Fruit fly (Drosophila melanogaster) whole organism, prepupa: ENCODE results near the gene Spn38F.
A peak's percentile ranks its signal among the peaks of the same experiment; 100 is the strongest.

Experiments used
- CG10669 ChIP-seq: fragments of 200-800 bp; sonication (Bioruptor generic); optimal IDR thresholded peaks from 3 replicates; lab custom pipeline; 2018; ENCODE audit warnings: missing biosample characterization, mild to moderate bottlenecking, missing genetic modification characterization, moderate library complexity
- CG11294 ChIP-seq: fragments of 200-800 bp; sonication (Bioruptor generic); IDR thresholded peaks from 2 replicates; pipeline ENCODE4 v1.3.6; 2022; ENCODE audit warnings: missing biosample characterization, missing genetic modification characterization
- CG11762 ChIP-seq: fragments of 200-800 bp; sonication (Bioruptor generic); optimal IDR thresholded peaks from 3 replicates; lab custom pipeline; 2016; ENCODE audit warnings: missing biosample characterization, missing genetic modification characterization; ENCODE audit not compliant: insufficient read depth
- CG11902 ChIP-seq: fragments of 200-800 bp; sonication (Bioruptor generic); optimal IDR thresholded peaks from 3 replicates; lab custom pipeline; 2016; ENCODE audit warnings: missing biosample characterization, missing genetic modification characterization
- CG16779 ChIP-seq: fragments of 200-800 bp; sonication (Bioruptor generic); optimal IDR thresholded peaks from 3 replicates; lab custom pipeline; 2017; ENCODE audit warnings: missing biosample characterization, mild to moderate bottlenecking, missing genetic modification characterization
- CG3032 ChIP-seq: fragments of 200-800 bp; optimal IDR thresholded peaks from 2 replicates; lab custom pipeline; 2019; ENCODE audit warnings: missing biosample characterization, mild to moderate bottlenecking, missing genetic modification characterization, moderate library complexity
- CG31627 ChIP-seq: fragments of 200-800 bp; sonication (Bioruptor generic); optimal IDR thresholded peaks from 3 replicates; lab custom pipeline; 2016; ENCODE audit warnings: missing biosample characterization, missing genetic modification characterization
- CG32006 ChIP-seq: fragments of 200-800 bp; sonication (Bioruptor generic); optimal IDR thresholded peaks from 3 replicates; lab custom pipeline; 2017; ENCODE audit warnings: missing biosample characterization, mild to moderate bottlenecking, missing genetic modification characterization
- CG34406 ChIP-seq: fragments of 200-800 bp; sonication (Bioruptor generic); optimal IDR thresholded peaks from 3 replicates; lab custom pipeline; 2016; ENCODE audit warnings: missing biosample characterization, missing genetic modification characterization
- CG3919 ChIP-seq: fragments of 200-800 bp; sonication (Bioruptor generic); optimal IDR thresholded peaks from 3 replicates; lab custom pipeline; 2016; ENCODE audit warnings: missing biosample characterization, missing genetic modification characterization
- CG4318 ChIP-seq: fragments of 200-800 bp; sonication (Bioruptor generic); optimal IDR thresholded peaks from 3 replicates; lab custom pipeline; 2017; ENCODE audit warnings: missing biosample characterization, mild to moderate bottlenecking, missing genetic modification characterization
- CG6163 ChIP-seq: fragments of 200-800 bp; sonication (Bioruptor generic); IDR thresholded peaks from 3 replicates; pipeline ENCODE4 v1.3.6; 2022; ENCODE audit warnings: missing biosample characterization, missing genetic modification characterization
- CG6276 ChIP-seq: fragments of 200-800 bp; sonication (Bioruptor generic); optimal IDR thresholded peaks from 2 replicates; lab custom pipeline; 2017; ENCODE audit warnings: missing biosample characterization, mild to moderate bottlenecking, missing genetic modification characterization
- CG6854 ChIP-seq: fragments of 200-800 bp; sonication (Bioruptor generic); optimal IDR thresholded peaks from 2 replicates; lab custom pipeline; 2017; ENCODE audit warnings: missing biosample characterization, mild to moderate bottlenecking, missing genetic modification characterization
- CG8119 ChIP-seq: fragments of 200-800 bp; sonication (Bioruptor generic); IDR thresholded peaks from 3 replicates; pipeline ENCODE4 v1.3.6; 2022; ENCODE audit warnings: missing biosample characterization, missing genetic modification characterization
- CG8319 ChIP-seq: fragments of 200-800 bp; sonication (Bioruptor generic); optimal IDR thresholded peaks from 3 replicates; lab custom pipeline; 2016; ENCODE audit warnings: missing biosample characterization, missing genetic modification characterization
- CG9139 ChIP-seq: fragments of 200-800 bp; sonication (Bioruptor generic); optimal IDR thresholded peaks from 3 replicates; lab custom pipeline; 2017; ENCODE audit warnings: missing biosample characterization, mild to moderate bottlenecking, missing genetic modification characterization
- Eip93F ChIP-seq: fragments of 200-800 bp; sonication (Bioruptor generic); optimal IDR thresholded peaks from 2 replicates; lab custom pipeline; 2016; ENCODE audit warnings: missing biosample characterization, mild to moderate bottlenecking, missing genetic modification characterization
- Ets21C ChIP-seq: fragments of 200-800 bp; sonication (Bioruptor generic); optimal IDR thresholded peaks from 3 replicates; lab custom pipeline; 2016; ENCODE audit warnings: missing biosample characterization, missing genetic modification characterization
- Ets96B ChIP-seq: fragments of 200-800 bp; optimal IDR thresholded peaks from 2 replicates; lab custom pipeline; 2019; ENCODE audit warnings: missing biosample characterization, mild to moderate bottlenecking, missing genetic modification characterization, moderate library complexity
- Gug ChIP-seq: fragments of 200-800 bp; sonication (Bioruptor generic); IDR thresholded peaks from 2 replicates; pipeline ENCODE4 v1.3.6; 2022; ENCODE audit warnings: missing biosample characterization, missing genetic modification characterization
- Hr39 ChIP-seq: fragments of 200-800 bp; sonication (Bioruptor generic); optimal IDR thresholded peaks from 2 replicates; lab custom pipeline; 2016; ENCODE audit warnings: missing biosample characterization, missing genetic modification characterization
- Hr4 ChIP-seq: fragments of 200-800 bp; sonication (Bioruptor generic); optimal IDR thresholded peaks from 3 replicates; lab custom pipeline; 2016; ENCODE audit warnings: missing biosample characterization, missing genetic modification characterization
- Lpt ChIP-seq: fragments of 200-800 bp; sonication (Bioruptor generic); optimal IDR thresholded peaks from 3 replicates; lab custom pipeline; 2016; ENCODE audit warnings: missing biosample characterization, missing genetic modification characterization
- Met ChIP-seq: fragments of 200-800 bp; sonication (Bioruptor generic); optimal IDR thresholded peaks from 3 replicates; lab custom pipeline; 2016; ENCODE audit warnings: missing biosample characterization, missing genetic modification characterization
- OdsH ChIP-seq: fragments of 200-800 bp; sonication (Bioruptor generic); optimal IDR thresholded peaks from 3 replicates; lab custom pipeline; 2016; ENCODE audit warnings: missing biosample characterization, missing genetic modification characterization
- Smox ChIP-seq: fragments of 200-800 bp; sonication (Bioruptor generic); optimal IDR thresholded peaks from 3 replicates; lab custom pipeline; 2016; ENCODE audit warnings: missing biosample characterization, missing genetic modification characterization
- Sox102F ChIP-seq: fragments of 200-800 bp; sonication (Bioruptor generic); optimal IDR thresholded peaks from 2 replicates; lab custom pipeline; 2016; ENCODE audit warnings: missing biosample characterization, mild to moderate bottlenecking, missing genetic modification characterization
- Sox14 ChIP-seq: fragments of 200-800 bp; sonication (Bioruptor generic); optimal IDR thresholded peaks from 3 replicates; lab custom pipeline; 2016; ENCODE audit warnings: missing biosample characterization, missing genetic modification characterization
- Sox15 ChIP-seq: fragments of 200-800 bp; sonication (Bioruptor generic); optimal IDR thresholded peaks from 3 replicates; lab custom pipeline; 2016; ENCODE audit warnings: missing biosample characterization, missing genetic modification characterization
- achi ChIP-seq: fragments of 200-800 bp; sonication (Bioruptor generic); optimal IDR thresholded peaks from 3 replicates; lab custom pipeline; 2016; ENCODE audit warnings: missing biosample characterization, missing genetic modification characterization
- acj6 ChIP-seq: fragments of 200-800 bp; sonication (Bioruptor generic); optimal IDR thresholded peaks from 3 replicates; lab custom pipeline; 2016; ENCODE audit warnings: missing biosample characterization, missing genetic modification characterization
- cyc ChIP-seq: fragments of 200-800 bp; sonication (Bioruptor generic); optimal IDR thresholded peaks from 3 replicates; lab custom pipeline; 2016; ENCODE audit warnings: missing biosample characterization, missing genetic modification characterization
- dac ChIP-seq: fragments of 200-800 bp; sonication (Bioruptor generic); optimal IDR thresholded peaks from 2 replicates; lab custom pipeline; 2017; ENCODE audit warnings: missing biosample characterization, mild to moderate bottlenecking, missing genetic modification characterization
- dsx ChIP-seq: fragments of 200-800 bp; optimal IDR thresholded peaks from 3 replicates; lab custom pipeline; 2019; ENCODE audit warnings: missing biosample characterization, mild to moderate bottlenecking, missing genetic modification characterization, moderate library complexity; ENCODE audit not compliant: poor library complexity, severe bottlenecking
- eg ChIP-seq: fragments of 200-800 bp; sonication (Bioruptor generic); IDR thresholded peaks from 3 replicates; pipeline ENCODE4 v1.3.6; 2022; ENCODE audit warnings: missing biosample characterization, missing genetic modification characterization
- esn ChIP-seq: fragments of 200-800 bp; sonication (Bioruptor generic); optimal IDR thresholded peaks from 2 replicates; lab custom pipeline; 2016; ENCODE audit warnings: missing biosample characterization, mild to moderate bottlenecking, missing genetic modification characterization, moderate library complexity
- fd59A ChIP-seq: fragments of 200-800 bp; sonication (Bioruptor generic); optimal IDR thresholded peaks from 2 replicates; lab custom pipeline; 2017; ENCODE audit warnings: missing biosample characterization, mild to moderate bottlenecking, missing genetic modification characterization, missing genetic modification reagents
- fd85E ChIP-seq: fragments of 200-800 bp; sonication (Bioruptor generic); optimal IDR thresholded peaks from 3 replicates; lab custom pipeline; 2016; ENCODE audit warnings: missing biosample characterization, missing genetic modification characterization
- fkh ChIP-seq: fragments of 200-800 bp; sonication (Bioruptor generic); optimal IDR thresholded peaks from 3 replicates; lab custom pipeline; 2017; ENCODE audit warnings: missing biosample characterization, mild to moderate bottlenecking, missing genetic modification characterization, moderate library complexity
- lz ChIP-seq: fragments of 200-800 bp; sonication (Bioruptor generic); optimal IDR thresholded peaks from 3 replicates; lab custom pipeline; 2016; ENCODE audit warnings: missing biosample characterization, missing genetic modification characterization
- net ChIP-seq: fragments of 200-800 bp; sonication (Bioruptor generic); optimal IDR thresholded peaks from 3 replicates; lab custom pipeline; 2016; ENCODE audit warnings: missing biosample characterization, missing genetic modification characterization
- pdm3 ChIP-seq: fragments of 200-800 bp; sonication (Bioruptor generic); optimal IDR thresholded peaks from 3 replicates; lab custom pipeline; 2016; ENCODE audit warnings: missing biosample characterization, missing genetic modification characterization
- salr ChIP-seq, 2 experiments: fragments of 200-800 bp; sonication (Bioruptor generic); optimal IDR thresholded peaks; 3 replicates each; lab custom pipeline; 2016 to 2018; ENCODE audit warnings: missing biosample characterization in 2 of 2, missing genetic modification characterization in 2 of 2, mild to moderate bottlenecking in 1 of 2
- spab ChIP-seq: fragments of 200-800 bp; sonication (Bioruptor generic); optimal IDR thresholded peaks from 2 replicates; lab custom pipeline; 2017; ENCODE audit warnings: missing biosample characterization, mild to moderate bottlenecking, missing genetic modification characterization, missing genetic modification reagents
- ss ChIP-seq, 2 experiments: fragments of 200-800 bp; sonication (Bioruptor generic); optimal IDR thresholded peaks; 2 replicates in 1 of 2; 3 replicates in 1 of 2; lab custom pipeline; 2017 to 2018; ENCODE audit warnings: mild to moderate bottlenecking in 2 of 2, missing biosample characterization in 2 of 2, missing genetic modification characterization in 2 of 2, moderate library complexity in 1 of 2
- svp ChIP-seq: fragments of 200-800 bp; sonication (Bioruptor generic); peaks from one replicate; lab custom pipeline; 2016; ENCODE audit warnings: missing biosample characterization, missing genetic modification characterization
- topi ChIP-seq: fragments of 200-800 bp; sonication (Bioruptor generic); optimal IDR thresholded peaks from 3 replicates; lab custom pipeline; 2016; ENCODE audit warnings: missing biosample characterization, missing genetic modification characterization
- vri ChIP-seq: fragments of 200-800 bp; sonication (Bioruptor generic); optimal IDR thresholded peaks from 3 replicates; lab custom pipeline; 2016; ENCODE audit warnings: missing biosample characterization, mild to moderate bottlenecking, missing genetic modification characterization

Gene Spn38F

DNA sequence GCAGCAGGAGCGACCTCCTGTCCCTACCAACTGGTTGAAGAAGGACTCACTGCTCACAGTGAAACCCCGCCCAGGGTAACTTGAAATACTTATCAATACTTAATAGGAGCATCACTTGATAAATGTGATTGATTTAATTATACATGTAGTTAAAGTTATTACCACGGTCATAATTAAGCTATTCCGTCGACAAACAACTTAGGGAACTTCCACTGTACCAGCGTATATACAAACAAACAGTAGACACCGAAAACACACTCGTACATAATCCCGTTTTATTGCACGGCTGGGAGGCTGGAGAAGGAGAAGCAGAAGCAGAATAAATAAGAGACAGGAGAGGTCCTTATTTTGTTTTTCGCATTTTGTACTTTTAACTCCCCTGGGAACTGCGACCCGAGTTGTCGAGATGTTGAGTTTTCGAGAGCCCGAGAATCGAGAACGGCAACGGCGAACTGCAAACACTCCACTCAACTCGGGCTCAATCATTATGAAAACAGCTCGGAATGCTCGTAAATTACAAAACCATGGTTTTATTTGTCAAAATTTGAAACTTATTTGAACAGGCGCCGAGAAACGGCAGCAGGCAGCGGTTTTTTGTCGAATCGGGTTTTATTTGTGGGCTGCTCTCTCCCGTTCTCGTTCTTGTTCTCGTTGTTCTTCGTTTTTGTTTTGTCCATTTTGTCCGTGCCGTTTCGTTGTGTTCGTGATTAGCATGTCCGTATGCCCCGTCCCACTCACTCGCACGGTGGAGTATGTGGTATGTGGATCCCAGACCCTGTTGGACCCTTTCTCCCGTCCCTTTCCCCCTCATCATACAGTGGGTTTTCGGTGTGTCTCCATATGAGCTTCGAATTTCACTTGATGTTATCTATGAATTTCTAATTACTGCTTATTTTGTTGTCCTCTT, 37.5 kb downstream of the Spn38F start:
- peak; percentile 97 for TF ChIP-seq vri (GFP tag; lab: Kevin White, UChicago)
- TF ChIP-seq CG11294 (GFP tag; lab: Robert Waterston, UW): no peak; the same call in 1 of the 2 replicates
- TF ChIP-seq OdsH: peak; percentile 94
- TF ChIP-seq dsx (GFP tag; lab: Kevin White, UChicago): peak; percentile 96
- peak; percentile 93 for TF ChIP-seq net (GFP tag; lab: Kevin White, UChicago)
- peak; percentile 97 for TF ChIP-seq Ets21C (GFP tag; lab: Kevin White, UChicago)
- TF ChIP-seq CG32006: peak; percentile 79
- peak; percentile 82 for TF ChIP-seq Lpt (GFP tag; lab: Kevin White, UChicago)
- peak; percentile 98 for TF ChIP-seq esn (GFP tag; lab: Kevin White, UChicago)
- TF ChIP-seq Sox102F (GFP tag; lab: Kevin White, UChicago): peak; percentile 98
- TF ChIP-seq CG6276 (GFP tag; lab: Kevin White, UChicago): peak; percentile 71
- TF ChIP-seq fd85E (GFP tag; lab: Kevin White, UChicago): peak; percentile 79
- peak; percentile 61 for TF ChIP-seq Gug (GFP tag; lab: Robert Waterston, UW)
- TF ChIP-seq Eip93F (GFP tag; lab: Kevin White, UChicago): peak; percentile 95
- TF ChIP-seq CG6163 (GFP tag; lab: Robert Waterston, UW): peak; percentile 96
- peak; percentile 99 for TF ChIP-seq Met (GFP tag; lab: Kevin White, UChicago)
- peak; percentile 98 for TF ChIP-seq Hr39 (GFP tag; lab: Kevin White, UChicago)
- peak; percentile 50 for TF ChIP-seq CG4318 (GFP tag; lab: Kevin White, UChicago)
- peak; percentile 98 for TF ChIP-seq CG31627 (GFP tag; lab: Kevin White, UChicago)
- TF ChIP-seq cyc (GFP tag; lab: Kevin White, UChicago): peak; percentile 98
- peak; percentile 97 for TF ChIP-seq topi
- peak; percentile 95 for TF ChIP-seq pdm3 (GFP tag; lab: Kevin White, UChicago)
- peak; percentile 97 for TF ChIP-seq CG3919 (GFP tag; lab: Kevin White, UChicago)
- TF ChIP-seq svp: peak; percentile 99
- TF ChIP-seq spab (GFP tag; lab: Kevin White, UChicago): peak; percentile 98
- peak; percentile 94 for TF ChIP-seq CG8319
- TF ChIP-seq achi (GFP tag; lab: Kevin White, UChicago): peak; percentile 93
- peak; percentile 97 for TF ChIP-seq Ets96B (tag; lab: Kevin White, UChicago)
- peak; percentile 96 to 98 for TF ChIP-seq ss (GFP tag; optimal IDR thresholded peaks at IDR 0.05; lab: Kevin White, UChicago)
- TF ChIP-seq CG11762 (GFP tag; lab: Kevin White, UChicago): peak; percentile 92
- TF ChIP-seq Hr4 (GFP tag; lab: Kevin White, UChicago): peak; percentile 81
- peak; percentile 97 for TF ChIP-seq CG10669 (GFP tag; lab: Kevin White, UChicago)
- peak; percentile 61 for TF ChIP-seq fkh
- peak; percentile 97 for TF ChIP-seq Smox (GFP tag; lab: Kevin White, UChicago)
- TF ChIP-seq fd59A (GFP tag; lab: Kevin White, UChicago): peak; percentile 96
- TF ChIP-seq CG11902 (GFP tag; lab: Kevin White, UChicago): peak; percentile 90
- peak; percentile 91 for TF ChIP-seq Sox15 (GFP tag; lab: Kevin White, UChicago)
- peak; percentile 95 for TF ChIP-seq CG9139 (GFP tag; lab: Kevin White, UChicago)
- peak; percentile 93 for TF ChIP-seq CG34406 (GFP tag; lab: Kevin White, UChicago)
- TF ChIP-seq lz (GFP tag; lab: Kevin White, UChicago): peak; percentile 97
- TF ChIP-seq eg (GFP tag; lab: Robert Waterston, UW): peak; percentile 78
- peak; percentile 82 to 97 for TF ChIP-seq salr (GFP tag; optimal IDR thresholded peaks at IDR 0.05; lab: Kevin White, UChicago)
- peak; percentile 38 for TF ChIP-seq dac (GFP tag; lab: Kevin White, UChicago)
- TF ChIP-seq CG6854 (GFP tag; lab: Kevin White, UChicago): peak; percentile 91
- TF ChIP-seq Sox14 (GFP tag; lab: Kevin White, UChicago): peak; percentile 97
- TF ChIP-seq acj6 (GFP tag; lab: Kevin White, UChicago): peak; percentile 96
- TF ChIP-seq CG8119 (GFP tag; lab: Robert Waterston, UW): peak; percentile 77
- TF ChIP-seq CG16779 (tag; lab: Kevin White, UChicago): peak; percentile 77
- peak; percentile 97 for TF ChIP-seq CG3032 (tag; lab: Kevin White, UChicago)
